Worm (Caenorhabditis elegans): ENCODE measurements around the gene C56E6.2.

DNA sequence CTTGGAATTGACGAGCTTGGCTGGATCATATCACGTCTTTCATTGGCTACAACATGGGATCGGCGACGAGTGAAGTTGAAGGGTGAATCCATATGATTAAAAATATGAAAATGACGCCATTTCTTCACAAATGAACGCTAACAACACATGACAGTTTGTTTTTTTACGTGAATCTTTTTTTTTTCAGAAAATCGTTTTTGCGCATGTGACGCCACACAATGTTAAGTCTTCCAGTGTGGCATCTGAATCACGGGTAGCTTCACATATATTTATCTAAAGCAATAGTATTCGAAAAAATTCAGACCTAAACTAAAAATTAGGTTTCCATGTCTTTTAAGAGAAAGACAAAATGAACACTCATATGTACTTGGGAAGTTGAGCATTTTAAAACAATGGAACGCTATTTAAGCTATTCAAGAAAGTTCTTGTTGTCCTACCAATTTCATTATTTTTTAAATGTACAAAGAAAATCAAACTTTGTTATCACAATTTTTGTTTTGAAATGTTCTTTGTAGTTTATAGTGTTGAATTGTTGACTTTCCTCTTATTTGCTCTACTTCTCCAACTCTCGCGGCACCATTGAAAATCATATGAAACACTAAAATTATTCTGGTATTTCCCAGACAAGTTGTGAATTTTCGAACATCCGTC, 39.7 kb upstream of the C56E6.2 start, which contains the start of the genes lido-16 and plpp-1.2:
- TF ChIP-seq ceh-43 (GFP tag; optimal IDR thresholded peaks at IDR 0.05): no peak
- TF ChIP-seq unc-120 (tag; optimal IDR thresholded peaks at IDR 0.05; ENCODE audit: poor library complexity, severe bottlenecking): no peak
- no peak for TF ChIP-seq mab-5 (tag; optimal IDR thresholded peaks at IDR 0.05)
- TF ChIP-seq unc-62 (GFP tag; optimal IDR thresholded peaks at IDR 0.05): no peak
- TF ChIP-seq hlh-1 (tag; optimal IDR thresholded peaks at IDR 0.05): no peak

Data from whole organism, mixed stage, embryonic.